Worm (Caenorhabditis elegans) whole organism, L4 larva: ENCODE measurements around the gene R05G9.1.

Experiments
- F10B5.3 ChIP-seq: sonication (generic microtip); optimal IDR thresholded peaks from 2 replicates; lab custom pipeline; 2016; ENCODE audit warnings: mild to moderate bottlenecking, missing genetic modification characterization, missing compliant biosample characterization
- F49E8.2 ChIP-seq: sonication (generic microtip); optimal IDR thresholded peaks from 2 replicates; lab custom pipeline; 2016; ENCODE audit warnings: missing compliant biosample characterization, mild to moderate bottlenecking, missing genetic modification characterization, borderline replicate concordance
- T20F7.1 ChIP-seq: fragments of 200-800 bp; sonication (Bioruptor generic); optimal IDR thresholded peaks from 2 replicates; lab custom pipeline; 2018; ENCODE audit warnings: mild to moderate bottlenecking, missing genetic modification characterization, missing compliant biosample characterization
- Y5F2A.4 ChIP-seq: fragments of 200-800 bp; sonication (Bioruptor generic); optimal IDR thresholded peaks from 2 replicates; lab custom pipeline; 2018; ENCODE audit warnings: mild to moderate bottlenecking, missing genetic modification characterization, missing compliant biosample characterization
- aha-1 ChIP-seq: fragments of 150-350 bp; peaks from one replicate; lab custom pipeline; 2014; ENCODE audit warnings: missing biosample characterization, missing genetic modification characterization
- aly-2 ChIP-seq: sonication (generic microtip); optimal IDR thresholded peaks from 2 replicates; lab custom pipeline; 2018; ENCODE audit warnings: missing biosample characterization, missing genetic modification characterization
- arid-1 ChIP-seq: fragments of 200-800 bp; sonication (Bioruptor generic); conservative IDR thresholded peaks from 2 replicates; pipeline ENCODE4 v1.3.6; 2022; ENCODE audit warnings: missing genetic modification reagents, missing genetic modification characterization, missing compliant biosample characterization
- ceh-28 ChIP-seq: fragments of 150-350 bp; optimal IDR thresholded peaks from 2 replicates; lab custom pipeline; 2014; ENCODE audit warnings: missing biosample characterization, missing genetic modification reagents, missing genetic modification characterization
- ceh-32 ChIP-seq: sonication (generic microtip); optimal IDR thresholded peaks from 2 replicates; lab custom pipeline; 2016; ENCODE audit warnings: mild to moderate bottlenecking, missing genetic modification characterization, missing compliant biosample characterization; ENCODE audit not compliant: poor library complexity
- ceh-82 ChIP-seq: sonication (generic microtip); optimal IDR thresholded peaks from 2 replicates; lab custom pipeline; 2017; ENCODE audit warnings: missing biosample characterization, missing genetic modification characterization
- ces-1 ChIP-seq: fragments of 150-350 bp; sonication (generic microtip); optimal IDR thresholded peaks from 4 replicates; lab custom pipeline; 2014; ENCODE audit warnings: missing biosample characterization, missing genetic modification reagents, missing genetic modification characterization
- cey-2 ChIP-seq: sonication (generic microtip); optimal IDR thresholded peaks from 3 replicates; lab custom pipeline; 2017; ENCODE audit warnings: missing genetic modification characterization, mild to moderate bottlenecking, missing compliant biosample characterization, antibody characterized with exemption, borderline replicate concordance; ENCODE audit not compliant: insufficient read depth
- daf-12 ChIP-seq: fragments of 150-350 bp; optimal IDR thresholded peaks from 2 replicates; lab custom pipeline; 2014; ENCODE audit warnings: missing biosample characterization, missing genetic modification reagents, missing genetic modification characterization
- daf-16 ChIP-seq, 3 experiments: sonication (generic microtip); optimal IDR thresholded peaks; 2 replicates each; lab custom pipeline; 2016 to 2017; ENCODE audit warnings: missing genetic modification characterization in 3 of 3, missing genetic modification reagents in 3 of 3, mild to moderate bottlenecking in 2 of 3, missing compliant biosample characterization in 2 of 3, missing biosample characterization in 1 of 3, moderate library complexity in 1 of 3
- dmd-6 ChIP-seq: fragments of 200-800 bp; sonication (Bioruptor generic); IDR thresholded peaks from 2 replicates; pipeline ENCODE4 v1.3.6; 2022; ENCODE audit warnings: missing genetic modification reagents, missing genetic modification characterization, missing compliant biosample characterization
- dmd-8 ChIP-seq: fragments of 200-800 bp; sonication (Bioruptor generic); IDR thresholded peaks from 2 replicates; pipeline ENCODE4 v1.3.6; 2022; ENCODE audit warnings: missing genetic modification characterization, missing compliant biosample characterization
- dpl-1 ChIP-seq: fragments of 150-350 bp; optimal IDR thresholded peaks from 2 replicates; lab custom pipeline; 2014; ENCODE audit warnings: missing biosample characterization, missing genetic modification reagents, missing genetic modification characterization
- egl-43 ChIP-seq: fragments of 200-800 bp; sonication (Bioruptor generic); IDR thresholded peaks from 2 replicates; pipeline ENCODE4 v1.3.6; 2022; ENCODE audit warnings: missing genetic modification reagents, missing genetic modification characterization, missing compliant biosample characterization
- fkh-10 ChIP-seq: fragments of 150-350 bp; optimal IDR thresholded peaks from 2 replicates; lab custom pipeline; 2014; ENCODE audit warnings: missing biosample characterization, missing genetic modification reagents, missing genetic modification characterization
- hlh-11 ChIP-seq: fragments of 200-800 bp; sonication (Bioruptor generic); optimal IDR thresholded peaks from 2 replicates; lab custom pipeline; 2018; ENCODE audit warnings: mild to moderate bottlenecking, missing genetic modification characterization, missing compliant biosample characterization
- hlh-30 ChIP-seq: sonication (generic microtip); optimal IDR thresholded peaks from 2 replicates; lab custom pipeline; 2017; ENCODE audit warnings: antibody characterized with exemption, mild to moderate bottlenecking, missing genetic modification characterization, missing compliant biosample characterization; ENCODE audit not compliant: insufficient read depth
- hmg-1.1 ChIP-seq: fragments of 200-800 bp; sonication (Bioruptor generic); IDR thresholded peaks from 2 replicates; pipeline ENCODE4 v1.3.6; 2022; ENCODE audit warnings: missing genetic modification reagents, missing genetic modification characterization, missing compliant biosample characterization
- lim-7 ChIP-seq: fragments of 200-800 bp; sonication (Bioruptor generic); IDR thresholded peaks from 2 replicates; pipeline ENCODE4 v1.3.6; 2022; ENCODE audit warnings: missing genetic modification characterization, missing compliant biosample characterization
- lin-13 ChIP-seq: fragments of 150-350 bp; optimal IDR thresholded peaks from 2 replicates; lab custom pipeline; 2014; ENCODE audit warnings: missing biosample characterization, missing genetic modification reagents, missing genetic modification characterization
- lin-38 ChIP-seq: fragments of 200-800 bp; sonication (Bioruptor generic); IDR thresholded peaks from 2 replicates; pipeline ENCODE4 v1.3.6; 2022; ENCODE audit warnings: missing genetic modification reagents, missing genetic modification characterization, missing compliant biosample characterization
- lir-3 ChIP-seq: sonication (generic microtip); optimal IDR thresholded peaks from 2 replicates; lab custom pipeline; 2016; ENCODE audit warnings: mild to moderate bottlenecking, missing genetic modification characterization, missing compliant biosample characterization
- madf-5 ChIP-seq, 2 experiments: fragments of 200-800 bp; sonication (Bioruptor generic); IDR thresholded peaks; 2 replicates each; pipeline ENCODE4 v1.3.6; 2022; ENCODE audit warnings: missing compliant biosample characterization in 2 of 2, missing genetic modification characterization in 2 of 2
- madf-9 ChIP-seq: fragments of 200-800 bp; sonication (Bioruptor generic); conservative IDR thresholded peaks from 2 replicates; pipeline ENCODE4 v1.3.6; 2022; ENCODE audit warnings: missing genetic modification reagents, missing genetic modification characterization, missing compliant biosample characterization
- mep-1 ChIP-seq: fragments of 150-350 bp; sonication (generic microtip); optimal IDR thresholded peaks from 3 replicates; lab custom pipeline; 2014; ENCODE audit warnings: missing biosample characterization, missing genetic modification characterization
- mxl-2 ChIP-seq: fragments of 200-800 bp; sonication (Bioruptor generic); conservative IDR thresholded peaks from 2 replicates; pipeline ENCODE4 v1.3.6; 2022; ENCODE audit warnings: missing genetic modification reagents, missing genetic modification characterization, missing compliant biosample characterization
- nhr-11 ChIP-seq: fragments of 150-350 bp; optimal IDR thresholded peaks from 2 replicates; lab custom pipeline; 2014; ENCODE audit warnings: missing biosample characterization, missing genetic modification characterization
- nhr-237 ChIP-seq: sonication (generic microtip); optimal IDR thresholded peaks from 2 replicates; lab custom pipeline; 2017; ENCODE audit warnings: missing biosample characterization, missing genetic modification characterization
- nhr-25 ChIP-seq: sonication (generic microtip); optimal IDR thresholded peaks from 2 replicates; lab custom pipeline; 2017; ENCODE audit warnings: missing genetic modification characterization, mild to moderate bottlenecking, missing compliant biosample characterization, antibody characterized with exemption, moderate library complexity, borderline replicate concordance; ENCODE audit not compliant: insufficient read depth
- nhr-41 ChIP-seq: fragments of 200-800 bp; sonication (Bioruptor generic); IDR thresholded peaks from 2 replicates; pipeline ENCODE4 v1.3.6; 2022; ENCODE audit warnings: missing genetic modification reagents, missing genetic modification characterization, missing compliant biosample characterization
- nhr-6 ChIP-seq: fragments of 150-350 bp; optimal IDR thresholded peaks from 2 replicates; lab custom pipeline; 2014; ENCODE audit warnings: missing biosample characterization, missing genetic modification characterization
- nhr-76 ChIP-seq: fragments of 150-350 bp; optimal IDR thresholded peaks from 2 replicates; lab custom pipeline; 2014; ENCODE audit warnings: missing biosample characterization, missing genetic modification characterization
- nhr-77 ChIP-seq: fragments of 150-350 bp; optimal IDR thresholded peaks from 2 replicates; lab custom pipeline; 2014; ENCODE audit warnings: missing biosample characterization, missing genetic modification characterization
- pha-4 ChIP-seq, 2 experiments: fragments of 150-350 bp in 1 of 2; fragments of 200-800 bp in 1 of 2; sonication (Bioruptor generic) in 1 of 2; IDR thresholded peaks in 1 of 2; optimal IDR thresholded peaks in 1 of 2; 2 replicates each; pipeline versions ENCODE4 v1.3.6 to Lab custom; 2014 to 2022; ENCODE audit warnings: missing genetic modification characterization in 2 of 2, missing genetic modification reagents in 2 of 2, missing biosample characterization in 1 of 2, missing compliant biosample characterization in 1 of 2
- rbr-2 ChIP-seq: sonication (generic microtip); optimal IDR thresholded peaks from 2 replicates; lab custom pipeline; 2016; ENCODE audit warnings: missing genotype, missing genetic modification characterization, missing compliant biosample characterization
- snpc-4 ChIP-seq: fragments of 150-350 bp; optimal IDR thresholded peaks from 2 replicates; lab custom pipeline; 2014; ENCODE audit warnings: missing biosample characterization, missing genetic modification characterization
- tra-1 ChIP-seq: fragments of 200-800 bp; sonication (Bioruptor generic); IDR thresholded peaks from 2 replicates; pipeline ENCODE4 v1.3.6; 2022; ENCODE audit warnings: missing genetic modification reagents, missing genetic modification characterization, missing compliant biosample characterization
- unc-130 ChIP-seq: sonication (generic microtip); optimal IDR thresholded peaks from 2 replicates; lab custom pipeline; 2016; ENCODE audit warnings: missing genetic modification reagents, missing genetic modification characterization, missing compliant biosample characterization
- zfp-2 ChIP-seq: sonication (generic microtip); optimal IDR thresholded peaks from 2 replicates; lab custom pipeline; 2016; ENCODE audit warnings: mild to moderate bottlenecking, missing genetic modification characterization, missing compliant biosample characterization
- zfp-3 ChIP-seq: fragments of 200-800 bp; sonication (Bioruptor generic); conservative IDR thresholded peaks from 2 replicates; pipeline ENCODE4 v1.3.6; 2022; ENCODE audit warnings: missing genetic modification reagents, missing genetic modification characterization, missing compliant biosample characterization
- ztf-7 ChIP-seq: fragments of 150-350 bp; optimal IDR thresholded peaks from 2 replicates; lab custom pipeline; 2014; ENCODE audit warnings: missing biosample characterization, missing genetic modification characterization

R05G9.1 gene

DNA sequence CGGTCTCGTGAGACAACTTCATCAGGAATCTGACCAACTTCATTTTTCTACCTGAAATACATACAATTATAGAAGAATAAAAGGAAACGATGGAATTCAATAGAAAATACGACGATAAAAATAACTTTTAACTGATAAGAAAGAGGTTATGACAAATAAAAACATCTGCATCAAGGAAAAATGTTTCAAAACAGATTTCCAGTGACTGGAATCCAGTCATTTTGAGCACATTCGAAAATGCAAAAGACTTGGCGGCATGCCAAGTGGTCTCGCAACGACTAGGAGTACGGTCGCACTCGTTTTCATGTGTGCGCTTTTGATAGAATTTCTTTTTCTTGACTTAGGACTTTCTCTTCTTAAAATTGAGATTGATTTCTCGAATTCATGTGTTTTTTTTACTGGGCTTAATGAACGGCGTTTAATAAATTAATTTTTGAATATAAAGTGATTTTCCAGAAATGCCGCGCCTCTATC is 13.2 kb upstream of the R05G9.1 start, which contains the start of the genes snr-3 and rsp-5 (continued):
- TF ChIP-seq T20F7.1 (GFP tag; lab: Kevin White, UChicago) = no peak
- TF ChIP-seq arid-1 (GFP tag; lab: Robert Waterston, UW) = 0 out of 2 replicates have a peak, but pooled peaks have one; percentile 50
- no peak for TF ChIP-seq mxl-2 (GFP tag; lab: Robert Waterston, UW)
- peak; percentile 77 for TF ChIP-seq nhr-77 (tag; lab: Kevin White, UChicago)
- TF ChIP-seq F10B5.3 (tag; lab: Kevin White, UChicago) = no peak
- peak; percentile 53 for TF ChIP-seq lin-13 (GFP tag; lab: Kevin White, UChicago)
- TF ChIP-seq daf-12 (tag; lab: Kevin White, UChicago) = no peak
- no peak for TF ChIP-seq daf-16 (GFP tag; optimal IDR thresholded peaks at IDR 0.05; lab: Kevin White, UChicago)
- peak; percentile 40 for TF ChIP-seq daf-16 (tag; optimal IDR thresholded peaks at IDR 0.05; lab: Kevin White, UChicago)
- no peak for TF ChIP-seq nhr-76
- TF ChIP-seq rbr-2 (tag; lab: Kevin White, UChicago) = peak; percentile 36
- no peak for TF ChIP-seq lim-7 (GFP tag; lab: Robert Waterston, UW)
- TF ChIP-seq nhr-11 (tag; lab: Kevin White, UChicago) = peak; percentile 30
- TF ChIP-seq mep-1 (tag; lab: Kevin White, UChicago) = peak; percentile 76
- peak; percentile 29 for TF ChIP-seq zfp-2 (tag; lab: Kevin White, UChicago)
- TF ChIP-seq dmd-6 (GFP tag; lab: Robert Waterston, UW) = peak; percentile 29; the same call in 1 of the 2 replicates
- peak; percentile 22 for TF ChIP-seq ztf-7
- TF ChIP-seq nhr-237 = no peak
- peak; percentile 76 for TF ChIP-seq hlh-30
- TF ChIP-seq nhr-25 (tag; lab: Kevin White, UChicago) = peak; percentile 61
- TF ChIP-seq hlh-11 (tag; lab: Kevin White, UChicago) = peak; percentile 54
- no peak for TF ChIP-seq aly-2 (tag; lab: Kevin White, UChicago)
- TF ChIP-seq hmg-1.1 (GFP tag; lab: Robert Waterston, UW) = peak; percentile 47; the same call in 1 of the 2 replicates
- TF ChIP-seq nhr-6 = peak; percentile 83
- TF ChIP-seq pha-4 (GFP tag; IDR thresholded peaks at IDR 0.05; lab: Robert Waterston, UW) = no peak
- TF ChIP-seq pha-4 (tag; optimal IDR thresholded peaks at IDR 0.05; lab: Kevin White, UChicago) = peak; percentile 91
- peak; percentile 23 for TF ChIP-seq unc-130 (GFP tag; lab: Kevin White, UChicago)
- no peak for TF ChIP-seq lir-3 (tag; lab: Kevin White, UChicago)
- no peak for TF ChIP-seq ceh-82
- TF ChIP-seq dpl-1 (GFP tag; lab: Kevin White, UChicago) = peak; percentile 81
- TF ChIP-seq Y5F2A.4 (GFP tag; lab: Kevin White, UChicago) = no peak
- no peak for TF ChIP-seq madf-9 (GFP tag; lab: Robert Waterston, UW)

DNA sequence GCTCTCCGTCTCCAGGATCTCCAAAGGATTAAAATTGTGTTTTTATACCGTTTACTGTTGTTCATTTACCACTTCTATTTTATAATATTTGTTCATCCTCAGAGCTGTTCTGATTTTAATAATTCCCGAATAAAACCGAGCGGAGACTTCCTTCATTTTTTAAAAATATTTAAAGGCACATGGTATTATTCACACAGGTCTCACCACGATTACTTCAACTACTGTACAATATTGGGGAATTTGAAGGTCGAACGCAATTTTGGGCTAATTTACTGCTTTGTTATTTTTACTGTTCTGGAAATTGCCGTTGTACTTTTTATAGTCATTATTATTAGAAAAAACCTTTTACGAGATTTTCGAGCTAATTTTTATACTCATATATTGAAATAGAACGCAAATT is 11.8 kb upstream of the R05G9.1 start:
- TF ChIP-seq ces-1 (GFP tag; lab: Kevin White, UChicago) (no peak), egl-43 (GFP tag; lab: Robert Waterston, UW) (no peak), ceh-32 (no peak), madf-5 (GFP tag; IDR thresholded peaks at IDR 0.05; lab: Robert Waterston, UW) (0 out of 4 replicates have a peak, but pooled peaks of 1 of the 2 experiments have one; percentile 19), cey-2 (tag; lab: Kevin White, UChicago) (no peak), Y5F2A.4 (GFP tag; lab: Kevin White, UChicago) (peak; percentile 8), dmd-8 (GFP tag; lab: Robert Waterston, UW) (peak; percentile 37; the same call in 1 of the 2 replicates), rbr-2 (tag; lab: Kevin White, UChicago) (no peak), mep-1 (tag; lab: Kevin White, UChicago) (no peak), zfp-3 (GFP tag; lab: Robert Waterston, UW) (no peak), nhr-25 (tag; lab: Kevin White, UChicago) (no peak), unc-130 (GFP tag; lab: Kevin White, UChicago) (peak; percentile 80), lim-7 (GFP tag; lab: Robert Waterston, UW) (peak; percentile 48; the same call in 1 of the 2 replicates), ceh-28 (tag; lab: Kevin White, UChicago) (no peak), aha-1 (tag; lab: Kevin White, UChicago) (no peak), daf-16 (GFP tag; optimal IDR thresholded peaks at IDR 0.05; lab: Kevin White, UChicago) (no peak), daf-16 (tag; optimal IDR thresholded peaks at IDR 0.05; lab: Kevin White, UChicago) (no peak), fkh-10 (GFP tag; lab: Kevin White, UChicago) (no peak), arid-1 (GFP tag; lab: Robert Waterston, UW) (peak; percentile 68; the same call in 1 of the 2 replicates), dmd-6 (GFP tag; lab: Robert Waterston, UW) (no peak), hlh-11 (tag; lab: Kevin White, UChicago) (no peak), aly-2 (tag; lab: Kevin White, UChicago) (no peak), F49E8.2 (tag; lab: Kevin White, UChicago) (peak; percentile 81), pha-4 (GFP tag; IDR thresholded peaks at IDR 0.05; lab: Robert Waterston, UW) (peak; percentile 60; the same call in 1 of the 2 replicates), pha-4 (tag; optimal IDR thresholded peaks at IDR 0.05; lab: Kevin White, UChicago) (no peak), tra-1 (GFP tag; lab: Robert Waterston, UW) (0 out of 2 replicates have a peak, but pooled peaks have one; percentile 11), mxl-2 (GFP tag; lab: Robert Waterston, UW) (no peak), snpc-4 (no peak), nhr-41 (GFP tag; lab: Robert Waterston, UW) (no peak), lin-38 (GFP tag; lab: Robert Waterston, UW) (peak; percentile 72)
